Worm (Caenorhabditis elegans): ENCODE data around the gene spp-16.

The spp-16 gene

ce11 chrV:10894601-10895000 is 6.5 kb downstream of the spp-16 start, which contains the start of the genes F32D8.14 and F32D8.5 (continued):
- peak; percentile 88 for TF ChIP-seq nhr-25 (tag; optimal IDR thresholded peaks at IDR 0.05)

DNA sequence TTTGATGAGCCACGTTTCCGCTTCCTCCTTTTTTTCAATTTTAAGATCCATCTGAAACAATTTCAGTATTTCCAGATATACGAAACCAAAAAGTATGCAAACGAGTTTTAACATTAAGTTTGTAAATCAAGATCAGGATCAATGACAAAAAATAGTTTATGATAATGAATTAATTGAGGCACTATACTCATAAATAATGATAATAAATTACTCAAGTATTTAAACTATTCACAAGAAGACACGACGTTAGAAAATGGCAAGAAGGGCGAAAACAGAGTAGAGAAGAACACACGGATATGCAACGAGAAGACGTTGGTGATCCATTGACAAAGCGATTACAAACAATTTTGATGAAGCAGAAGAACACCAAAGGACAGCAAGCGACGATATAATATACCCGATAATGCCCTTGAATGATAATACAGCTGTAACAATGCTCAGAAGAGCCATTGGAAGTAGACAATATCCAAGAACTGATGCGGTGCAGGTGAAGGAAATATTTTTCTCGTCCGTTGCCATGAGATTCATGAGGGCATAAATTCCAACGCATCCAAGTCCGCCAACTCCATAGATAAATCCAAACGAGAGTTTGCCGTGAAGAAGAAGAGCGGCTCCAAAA is 7.5 kb downstream of the spp-16 start, which contains the start of gene F32D8.4:
Gene F32D8.4 (minus strand): TSS at position 51 of the 619 bp plus-strand sequence.
- TF ChIP-seq nhr-77 (tag; optimal IDR thresholded peaks at IDR 0.05): no peak
- no peak for TF ChIP-seq unc-62 (GFP tag; optimal IDR thresholded peaks at IDR 0.05)
- TF ChIP-seq lsy-12 (tag; optimal IDR thresholded peaks at IDR 0.05): no peak
- no peak for TF ChIP-seq egl-5 (tag; optimal IDR thresholded peaks at IDR 0.05)
- no peak for TF ChIP-seq nfya-1 (tag; optimal IDR thresholded peaks at IDR 0.05; ENCODE audit: insufficient read depth)
- TF ChIP-seq nhr-11 (tag; optimal IDR thresholded peaks at IDR 0.05): no peak
- no peak for TF ChIP-seq ceh-16 (tag; optimal IDR thresholded peaks at IDR 0.05)
- no peak for TF ChIP-seq fos-1 (tag; optimal IDR thresholded peaks at IDR 0.05)
- TF ChIP-seq fkh-2 (tag; optimal IDR thresholded peaks at IDR 0.05): no peak
- no peak for TF ChIP-seq nhr-76 (tag; optimal IDR thresholded peaks at IDR 0.05)
- no peak for TF ChIP-seq unc-39 (tag; optimal IDR thresholded peaks at IDR 0.05)
- TF ChIP-seq ZK546.5 (tag; optimal IDR thresholded peaks at IDR 0.05): no peak
- no peak for TF ChIP-seq nhr-67 (tag; optimal IDR thresholded peaks at IDR 0.05)
- TF ChIP-seq lin-15B (tag; optimal IDR thresholded peaks at IDR 0.05): no peak
- TF ChIP-seq egl-27 (tag; optimal IDR thresholded peaks at IDR 0.05): no peak
- no peak for TF ChIP-seq tbx-2 (tag; optimal IDR thresholded peaks at IDR 0.05)

DNA sequence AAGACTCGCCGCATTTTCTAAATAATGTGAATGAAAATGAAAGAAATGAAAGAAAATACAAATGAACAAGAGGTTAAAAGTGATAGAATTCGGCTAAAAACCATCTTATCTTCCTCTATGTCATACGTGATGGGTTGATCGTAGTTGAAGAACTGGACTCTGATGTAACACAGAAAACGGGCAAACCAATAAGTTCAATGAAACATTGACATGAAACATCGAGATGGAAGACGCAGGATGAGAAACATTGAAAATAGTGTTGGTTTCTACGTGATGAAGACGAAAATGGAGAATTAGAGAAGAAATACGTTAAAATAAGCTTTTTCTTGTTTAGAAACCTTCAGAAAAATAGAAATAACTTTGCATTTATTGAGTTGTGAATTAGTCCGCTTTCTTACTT is 10.1 kb downstream of the spp-16 start, which contains the start of gene F32D8.12:
Gene F32D8.12 (minus strand): TSS at position 48 of the 400 bp plus-strand sequence.
- TF ChIP-seq nhr-12 (tag; optimal IDR thresholded peaks at IDR 0.05) (no peak), eor-1 (tag; optimal IDR thresholded peaks at IDR 0.05) (no peak), tbx-2 (tag; optimal IDR thresholded peaks at IDR 0.05) (no peak), fos-1 (tag; optimal IDR thresholded peaks at IDR 0.05) (no peak), daf-12 (tag; optimal IDR thresholded peaks at IDR 0.05) (no peak), nhr-25 (tag; optimal IDR thresholded peaks at IDR 0.05) (no peak), R02D3.7 (tag; optimal IDR thresholded peaks at IDR 0.05) (no peak), pha-4 (tag; optimal IDR thresholded peaks at IDR 0.05) (peak; percentile 35), elt-3 (tag; optimal IDR thresholded peaks at IDR 0.05) (no peak), lin-15B (tag; optimal IDR thresholded peaks at IDR 0.05) (no peak), ceh-28 (tag; optimal IDR thresholded peaks at IDR 0.05) (peak; percentile 9), sea-2 (GFP tag; optimal IDR thresholded peaks at IDR 0.05) (no peak), fkh-10 (GFP tag; optimal IDR thresholded peaks at IDR 0.05) (no peak), pqm-1 (tag; optimal IDR thresholded peaks at IDR 0.05) (peak; percentile 57), elt-2 (tag; optimal IDR thresholded peaks at IDR 0.05) (peak; percentile 39), nhr-76 (tag; optimal IDR thresholded peaks at IDR 0.05) (no peak), snpc-4 (tag; optimal IDR thresholded peaks at IDR 0.05) (no peak), nhr-237 (tag; optimal IDR thresholded peaks at IDR 0.05) (no peak), nhr-43 (tag; optimal IDR thresholded peaks at IDR 0.05; ENCODE audit: poor library complexity, severe bottlenecking) (peak; percentile 65), nhr-23 (tag; optimal IDR thresholded peaks at IDR 0.05) (peak; percentile 77), nfya-1 (tag; optimal IDR thresholded peaks at IDR 0.05; ENCODE audit: insufficient read depth) (peak; percentile 47), jun-1 (tag; optimal IDR thresholded peaks at IDR 0.05) (no peak), unc-62 (GFP tag; optimal IDR thresholded peaks at IDR 0.05) (no peak), nhr-67 (tag; optimal IDR thresholded peaks at IDR 0.05) (no peak), elt-1 (tag; optimal IDR thresholded peaks at IDR 0.05) (no peak), aly-2 (tag; optimal IDR thresholded peaks at IDR 0.05) (no peak), ama-1 (optimal IDR thresholded peaks at IDR 0.05) (no peak)

- TF ChIP-seq nfya-1 (tag; optimal IDR thresholded peaks at IDR 0.05; ENCODE audit: insufficient read depth): no peak
- TF ChIP-seq ama-1 (optimal IDR thresholded peaks at IDR 0.05): peak; percentile 63
- no peak for TF ChIP-seq unc-39 (tag; optimal IDR thresholded peaks at IDR 0.05)
- TF ChIP-seq daf-12 (tag; optimal IDR thresholded peaks at IDR 0.05): no peak
- no peak for TF ChIP-seq mdl-1 (tag; optimal IDR thresholded peaks at IDR 0.05)
Observed at ce11 chrV:10889774-10890173, 11.3 kb downstream of the spp-16 start.
